Worm (Caenorhabditis elegans) whole organism, L2 larva: ENCODE data around the gene srsx-5.
A peak's percentile ranks its signal among the peaks of the same experiment; 100 is the strongest.

Experiments
- C34F6.9 ChIP-seq: fragments of 150-350 bp; optimal IDR thresholded peaks from 2 replicates; lab custom pipeline; 2014; ENCODE audit warnings: missing biosample characterization, missing genetic modification characterization
- F13H6.1 ChIP-seq: sonication (generic microtip); optimal IDR thresholded peaks from 2 replicates; lab custom pipeline; 2016; ENCODE audit warnings: missing genetic modification characterization, missing compliant biosample characterization
- R02D3.7 ChIP-seq: fragments of 150-350 bp; optimal IDR thresholded peaks from 2 replicates; lab custom pipeline; 2014; ENCODE audit warnings: missing biosample characterization, missing genetic modification characterization
- Y55F3AM.14 ChIP-seq: fragments of 200-800 bp; sonication (Bioruptor generic); optimal IDR thresholded peaks from 2 replicates; lab custom pipeline; 2018; ENCODE audit warnings: mild to moderate bottlenecking, missing genetic modification characterization, missing compliant biosample characterization
- ZK546.5 ChIP-seq: sonication (generic microtip); optimal IDR thresholded peaks from 2 replicates; lab custom pipeline; 2017; ENCODE audit warnings: missing biosample characterization, missing genetic modification characterization
- alr-1 ChIP-seq: fragments of 150-350 bp; optimal IDR thresholded peaks from 2 replicates; lab custom pipeline; 2014; ENCODE audit warnings: missing biosample characterization, missing genetic modification characterization
- aly-2 ChIP-seq: fragments of 150-350 bp; optimal IDR thresholded peaks from 2 replicates; lab custom pipeline; 2014; ENCODE audit warnings: missing biosample characterization, missing genetic modification characterization
- ceh-16 ChIP-seq: fragments of 150-350 bp; optimal IDR thresholded peaks from 2 replicates; lab custom pipeline; 2014; ENCODE audit warnings: missing biosample characterization, missing genetic modification characterization
- ceh-82 ChIP-seq: fragments of 150-350 bp; optimal IDR thresholded peaks from 2 replicates; lab custom pipeline; 2014; ENCODE audit warnings: missing biosample characterization, missing genetic modification characterization
- crh-2 ChIP-seq: sonication (generic microtip); optimal IDR thresholded peaks from 2 replicates; lab custom pipeline; 2017; ENCODE audit warnings: missing biosample characterization, missing genetic modification characterization
- dmd-4 ChIP-seq: sonication (generic microtip); optimal IDR thresholded peaks from 2 replicates; lab custom pipeline; 2017; ENCODE audit warnings: missing biosample characterization, missing genetic modification characterization
- elt-1 ChIP-seq: fragments of 150-350 bp; optimal IDR thresholded peaks from 2 replicates; lab custom pipeline; 2014; ENCODE audit warnings: missing biosample characterization, missing genetic modification characterization
- fos-1 ChIP-seq: fragments of 150-350 bp; optimal IDR thresholded peaks from 2 replicates; lab custom pipeline; 2014; ENCODE audit warnings: missing biosample characterization, missing genetic modification characterization
- gmeb-1 ChIP-seq: fragments of 150-350 bp; optimal IDR thresholded peaks from 2 replicates; lab custom pipeline; 2014; ENCODE audit warnings: missing biosample characterization, missing genetic modification characterization
- lin-13 ChIP-seq: fragments of 150-350 bp; optimal IDR thresholded peaks from 2 replicates; lab custom pipeline; 2014; ENCODE audit warnings: missing biosample characterization, missing genetic modification reagents, missing genetic modification characterization
- lin-39 ChIP-seq: fragments of 150-350 bp; optimal IDR thresholded peaks from 2 replicates; lab custom pipeline; 2014; ENCODE audit warnings: missing biosample characterization, missing genetic modification reagents, missing genetic modification characterization
- lsy-2 ChIP-seq, 2 experiments: fragments of 150-350 bp in 1 of 2; sonication (generic microtip) in 1 of 2; optimal IDR thresholded peaks; 2 replicates each; lab custom pipeline; 2014 to 2017; ENCODE audit warnings: missing biosample characterization in 2 of 2, missing genetic modification characterization in 2 of 2
- nhr-10 ChIP-seq: sonication (generic microtip); optimal IDR thresholded peaks from 2 replicates; lab custom pipeline; 2017; ENCODE audit warnings: missing biosample characterization, missing genetic modification characterization
- nhr-11 ChIP-seq: fragments of 150-350 bp; optimal IDR thresholded peaks from 2 replicates; lab custom pipeline; 2014; ENCODE audit warnings: missing biosample characterization, missing genetic modification characterization
- nhr-129 ChIP-seq: fragments of 150-350 bp; optimal IDR thresholded peaks from 2 replicates; lab custom pipeline; 2014; ENCODE audit warnings: missing biosample characterization, missing genetic modification characterization
- nhr-21 ChIP-seq: fragments of 150-350 bp; optimal IDR thresholded peaks from 2 replicates; lab custom pipeline; 2014; ENCODE audit warnings: missing biosample characterization, missing genetic modification characterization
- nhr-23 ChIP-seq: fragments of 150-350 bp; optimal IDR thresholded peaks from 2 replicates; lab custom pipeline; 2014; ENCODE audit warnings: missing biosample characterization, missing genetic modification reagents, missing genetic modification characterization
- nhr-237 ChIP-seq: fragments of 150-350 bp; optimal IDR thresholded peaks from 2 replicates; lab custom pipeline; 2014; ENCODE audit warnings: missing biosample characterization, missing genetic modification characterization
- nhr-6 ChIP-seq: fragments of 150-350 bp; optimal IDR thresholded peaks from 2 replicates; lab custom pipeline; 2014; ENCODE audit warnings: missing biosample characterization, missing genetic modification characterization
- nhr-77 ChIP-seq: fragments of 150-350 bp; optimal IDR thresholded peaks from 2 replicates; lab custom pipeline; 2014; ENCODE audit warnings: missing biosample characterization, missing genetic modification characterization
- peb-1 ChIP-seq: fragments of 150-350 bp; optimal IDR thresholded peaks from 2 replicates; lab custom pipeline; 2014; ENCODE audit warnings: missing biosample characterization, missing genetic modification characterization
- sem-4 ChIP-seq: fragments of 150-350 bp; optimal IDR thresholded peaks from 2 replicates; lab custom pipeline; 2014; ENCODE audit warnings: missing biosample characterization, missing genetic modification reagents, missing genetic modification characterization
- sma-3 ChIP-seq: sonication (generic microtip); optimal IDR thresholded peaks from 2 replicates; lab custom pipeline; 2016; ENCODE audit warnings: missing genetic modification reagents, missing genetic modification characterization, missing compliant biosample characterization
- snpc-4 ChIP-seq: fragments of 150-350 bp; optimal IDR thresholded peaks from 2 replicates; lab custom pipeline; 2014; ENCODE audit warnings: missing biosample characterization, missing genetic modification characterization
- unc-39 ChIP-seq: fragments of 150-350 bp; optimal IDR thresholded peaks from 2 replicates; lab custom pipeline; 2014; ENCODE audit warnings: missing biosample characterization, missing genetic modification characterization
- unc-55 ChIP-seq: fragments of 150-350 bp; sonication (generic microtip); optimal IDR thresholded peaks from 3 replicates; lab custom pipeline; 2014; ENCODE audit warnings: missing biosample characterization, missing genetic modification reagents, missing genetic modification characterization
- unc-62 ChIP-seq: fragments of 150-350 bp; optimal IDR thresholded peaks from 2 replicates; lab custom pipeline; 2014; ENCODE audit warnings: missing biosample characterization, missing genetic modification reagents, missing genetic modification characterization
- zag-1 ChIP-seq: fragments of 150-350 bp; optimal IDR thresholded peaks from 2 replicates; lab custom pipeline; 2014; ENCODE audit warnings: missing biosample characterization, missing genetic modification characterization
- ztf-1 ChIP-seq: fragments of 200-800 bp; sonication (Bioruptor generic); conservative IDR thresholded peaks from 2 replicates; pipeline ENCODE4 v1.3.6; 2022; ENCODE audit warnings: missing genetic modification characterization, missing compliant biosample characterization
- ztf-4 ChIP-seq: fragments of 150-350 bp; optimal IDR thresholded peaks from 2 replicates; lab custom pipeline; 2014; ENCODE audit warnings: missing biosample characterization, missing genetic modification characterization

Gene srsx-5

DNA sequence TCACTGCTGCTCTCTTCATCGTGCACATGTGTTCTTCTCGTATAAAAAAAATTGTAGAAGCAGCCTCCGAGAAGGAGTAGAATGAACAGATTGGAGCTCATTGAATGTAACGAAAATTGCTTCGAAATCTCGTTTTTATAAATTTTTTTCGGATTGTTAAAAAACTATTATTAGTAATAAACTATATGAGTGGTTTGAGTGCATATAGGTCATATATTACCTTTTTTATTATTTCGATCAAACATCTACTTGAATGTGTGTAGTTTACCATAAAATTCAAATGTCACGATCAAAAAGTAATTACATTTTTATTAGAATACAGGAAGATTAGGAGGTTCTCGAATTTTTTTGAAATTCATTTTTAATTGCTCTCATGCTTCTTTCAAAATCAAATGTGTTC, 24.1 kb downstream of the srsx-5 start, which contains the start of gene clec-216:
clec-216 (minus strand) TSS at position 101 of the 400 bp plus-strand sequence.
- TF ChIP-seq crh-2 = no peak
- no peak for TF ChIP-seq nhr-6
- no peak for TF ChIP-seq lin-39 (tag; lab: Kevin White, UChicago)
- TF ChIP-seq zag-1 (tag; lab: Kevin White, UChicago) = no peak
- no peak for TF ChIP-seq ztf-1 (GFP tag; lab: Robert Waterston, UW)
- TF ChIP-seq C34F6.9 = no peak
- no peak for TF ChIP-seq nhr-129 (tag; lab: Kevin White, UChicago)
- no peak for TF ChIP-seq fos-1 (tag; lab: Kevin White, UChicago)
- TF ChIP-seq alr-1 (tag; lab: Kevin White, UChicago) = no peak
- no peak for TF ChIP-seq nhr-10
- no peak for TF ChIP-seq snpc-4 (tag; lab: Kevin White, UChicago)
- no peak for TF ChIP-seq nhr-11 (tag; lab: Kevin White, UChicago)

DNA sequence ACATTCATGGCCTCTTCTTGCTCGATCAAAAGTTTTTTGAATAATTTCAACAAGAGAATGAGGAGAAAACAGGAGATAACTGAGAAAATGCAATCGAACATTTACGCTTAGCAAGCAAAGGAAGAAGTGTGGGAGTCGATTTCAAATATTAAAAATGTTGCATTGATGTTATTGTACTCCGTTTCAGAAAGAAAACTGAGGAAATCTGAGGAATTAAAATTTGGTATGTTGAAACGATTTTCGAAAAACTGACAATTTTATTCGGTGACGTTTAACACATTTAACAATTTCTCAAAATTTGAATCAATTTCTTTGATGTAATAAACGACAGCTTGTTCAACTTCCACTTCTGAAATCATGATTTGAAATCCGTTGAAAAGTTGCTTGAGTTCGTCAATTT, 25.8 kb downstream of the srsx-5 start, which contains the start of gene F26D11.13:
F26D11.13 (minus strand) TSS at position 101 of the 400 bp plus-strand sequence.
- no peak for TF ChIP-seq nhr-6
- TF ChIP-seq nhr-10 = no peak
- TF ChIP-seq ceh-16 = no peak
- TF ChIP-seq aly-2 (tag; lab: Kevin White, UChicago) = no peak
- TF ChIP-seq sma-3 (GFP tag; lab: Kevin White, UChicago) = no peak

DNA sequence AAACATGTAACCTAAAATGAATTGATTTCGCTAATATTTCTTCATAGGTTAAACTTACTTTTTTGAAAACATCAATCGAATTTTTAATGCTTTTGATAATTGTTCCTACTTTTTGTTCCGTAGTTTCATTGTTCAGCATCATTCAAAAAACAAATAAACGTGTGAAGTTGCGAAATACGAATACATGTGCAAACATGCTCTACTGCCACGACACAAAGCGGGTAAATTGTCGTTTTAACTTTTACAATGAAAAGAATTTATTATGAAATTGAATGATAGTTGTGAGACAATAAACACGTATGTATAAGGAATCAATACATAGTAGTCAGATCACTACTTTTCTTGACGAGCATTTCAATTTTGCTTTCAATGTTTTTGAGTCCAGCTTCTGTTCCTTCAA, 26.4 kb downstream of the srsx-5 start, which contains the start of gene F26D11.12:
F26D11.12 (minus strand) TSS at position 145 of the 400 bp plus-strand sequence.
- TF ChIP-seq fos-1 (tag; lab: Kevin White, UChicago) = peak; percentile 6
- TF ChIP-seq Y55F3AM.14 (GFP tag; lab: Kevin White, UChicago) = no peak
- peak; percentile 59 for TF ChIP-seq gmeb-1
- TF ChIP-seq R02D3.7 (tag; lab: Kevin White, UChicago) = no peak
- no peak for TF ChIP-seq unc-62 (GFP tag; lab: Kevin White, UChicago)
- peak; percentile 49 for TF ChIP-seq nhr-129 (tag; lab: Kevin White, UChicago)
- no peak for TF ChIP-seq lsy-2 (tag; optimal IDR thresholded peaks at IDR 0.05; lab: Kevin White, UChicago)
- TF ChIP-seq aly-2 (tag; lab: Kevin White, UChicago) = no peak
- TF ChIP-seq snpc-4 (tag; lab: Kevin White, UChicago) = no peak
- TF ChIP-seq crh-2 = peak; percentile 43
- TF ChIP-seq C34F6.9 = peak; percentile 18
- TF ChIP-seq unc-55 (GFP tag; lab: Kevin White, UChicago) = peak; percentile 58
- no peak for TF ChIP-seq F13H6.1 (tag; lab: Kevin White, UChicago)
- no peak for TF ChIP-seq ztf-1 (GFP tag; lab: Robert Waterston, UW)

DNA sequence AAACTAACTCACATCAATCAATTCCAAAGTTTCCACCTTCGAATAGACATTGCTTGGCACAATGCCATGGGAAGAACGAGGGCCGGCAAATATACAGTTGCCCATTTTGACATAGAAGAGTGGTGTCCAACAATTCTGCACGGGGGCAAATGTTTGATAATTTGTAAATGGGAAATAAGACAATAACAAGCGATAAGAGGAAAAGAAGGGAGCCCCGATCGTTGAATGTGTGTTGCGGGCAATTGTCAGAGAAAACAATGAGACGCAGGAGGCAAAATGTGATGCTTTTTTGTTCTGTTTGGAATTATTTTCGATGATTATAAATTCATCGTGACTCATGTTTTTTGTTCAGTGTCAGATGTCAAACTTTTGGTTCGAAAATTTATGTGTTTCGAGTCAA, 27.5 kb downstream of the srsx-5 start, which contains the start of gene pals-34:
pals-34 (minus strand) TSS at position 280 of the 400 bp plus-strand sequence.
- no peak for TF ChIP-seq lin-39 (tag; lab: Kevin White, UChicago)
- no peak for TF ChIP-seq gmeb-1
- TF ChIP-seq dmd-4 (tag; lab: Kevin White, UChicago) = no peak
- TF ChIP-seq elt-1 = no peak
- TF ChIP-seq nhr-23 (tag; lab: Kevin White, UChicago) = no peak
- TF ChIP-seq nhr-21 (tag; lab: Kevin White, UChicago) = no peak
- no peak for TF ChIP-seq ZK546.5 (tag; lab: Kevin White, UChicago)
- TF ChIP-seq ceh-82 (tag; lab: Kevin White, UChicago) = no peak
- TF ChIP-seq snpc-4 (tag; lab: Kevin White, UChicago) = no peak
- no peak for TF ChIP-seq sem-4 (tag; lab: Kevin White, UChicago)
- no peak for TF ChIP-seq lsy-2 (tag; optimal IDR thresholded peaks at IDR 0.05; lab: Kevin White, UChicago)
- TF ChIP-seq C34F6.9 = no peak
- TF ChIP-seq nhr-237 (tag; lab: Kevin White, UChicago) = no peak
- TF ChIP-seq nhr-77 (tag; lab: Kevin White, UChicago) = no peak
- no peak for TF ChIP-seq ceh-16
- TF ChIP-seq unc-39 (tag; lab: Kevin White, UChicago) = no peak
- TF ChIP-seq, all 48 proteins: peak for 0

DNA sequence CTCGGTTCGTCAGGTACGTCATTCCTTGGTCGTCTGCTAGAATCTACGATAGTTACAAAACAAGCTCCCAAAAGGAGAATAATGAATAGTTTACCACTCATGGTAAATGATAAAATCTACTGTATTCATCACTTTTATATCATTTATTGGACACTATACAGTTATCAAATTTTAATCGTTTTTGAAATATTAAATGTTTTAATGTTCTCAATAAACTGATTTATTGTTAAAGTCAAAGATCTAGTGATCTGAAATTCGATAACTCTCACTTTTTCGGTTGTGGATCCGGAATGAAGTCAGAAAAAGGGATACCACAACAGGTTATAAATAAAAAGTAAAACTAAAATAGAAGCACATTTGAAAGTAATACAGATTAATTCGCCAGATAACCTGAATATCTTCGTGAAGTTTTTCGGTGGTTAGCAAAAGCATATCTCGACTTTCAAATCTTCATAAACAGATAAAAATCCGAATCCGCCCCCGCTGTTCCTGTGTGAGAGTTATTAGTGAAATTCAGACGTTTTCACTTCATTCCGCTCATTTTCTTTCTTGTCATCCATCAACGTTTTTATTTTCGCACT, 30.1 kb downstream of the srsx-5 start, which contains the start of the genes clec-217 and F26D11.2:
clec-217 (minus strand) TSS at position 101 of the 581 bp plus-strand sequence.
F26D11.2 (plus strand) TSS at position 531 of the 581 bp plus-strand sequence.
- no peak for TF ChIP-seq peb-1 (tag; lab: Kevin White, UChicago)
- TF ChIP-seq alr-1 (tag; lab: Kevin White, UChicago) = no peak
- TF ChIP-seq elt-1 = no peak
- no peak for TF ChIP-seq unc-55 (GFP tag; lab: Kevin White, UChicago)
- TF ChIP-seq nhr-10 = no peak
- no peak for TF ChIP-seq C34F6.9
- TF ChIP-seq sma-3 (GFP tag; lab: Kevin White, UChicago) = no peak
- TF ChIP-seq ztf-4 (tag; lab: Kevin White, UChicago) = no peak
- TF ChIP-seq Y55F3AM.14 (GFP tag; lab: Kevin White, UChicago) = no peak
- no peak for TF ChIP-seq nhr-21 (tag; lab: Kevin White, UChicago)
- no peak for TF ChIP-seq ztf-1 (GFP tag; lab: Robert Waterston, UW)
- TF ChIP-seq lin-13 (GFP tag; lab: Kevin White, UChicago) = no peak
